Fruit fly (Drosophila melanogaster) whole organism, embryonic: ENCODE measurements around the gene Gr39a.
A peak's percentile ranks its signal among the peaks of the same experiment; 100 is the strongest.

Experiments
- Adf1 ChIP-seq: fragments of 200-800 bp; sonication (Bioruptor generic); IDR thresholded peaks from 2 replicates; pipeline ENCODE4 v1.3.6; 2022; ENCODE audit warnings: missing biosample characterization, missing genetic modification characterization
- CG10431 ChIP-seq: fragments of 200-800 bp; sonication (Bioruptor generic); optimal IDR thresholded peaks from 3 replicates; lab custom pipeline; 2018; ENCODE audit warnings: missing biosample characterization, mild to moderate bottlenecking, missing genetic modification characterization
- CG11504 ChIP-seq: fragments of 200-800 bp; sonication (Bioruptor generic); optimal IDR thresholded peaks from 3 replicates; lab custom pipeline; 2019; ENCODE audit warnings: missing biosample characterization, mild to moderate bottlenecking, missing genetic modification characterization, moderate library complexity
- CG11695 ChIP-seq: fragments of 200-800 bp; sonication (Bioruptor generic); IDR thresholded peaks from 3 replicates; pipeline ENCODE4 v1.3.6; 2022; ENCODE audit warnings: missing biosample characterization, missing genetic modification characterization
- CG1233 ChIP-seq: fragments of 200-800 bp; sonication (Bioruptor generic); optimal IDR thresholded peaks from 4 replicates; lab custom pipeline; 2018; ENCODE audit warnings: missing biosample characterization, mild to moderate bottlenecking, missing genetic modification characterization
- CG12769 ChIP-seq: fragments of 200-800 bp; sonication (Bioruptor generic); optimal IDR thresholded peaks from 2 replicates; lab custom pipeline; 2019; ENCODE audit warnings: missing biosample characterization, mild to moderate bottlenecking, missing genetic modification characterization, moderate library complexity
- CG1529 ChIP-seq: fragments of 200-800 bp; sonication (Bioruptor generic); optimal IDR thresholded peaks from 3 replicates; lab custom pipeline; 2018; ENCODE audit warnings: missing biosample characterization, missing genetic modification characterization
- CG15479 ChIP-seq: fragments of 200-800 bp; sonication (Bioruptor generic); optimal IDR thresholded peaks from 3 replicates; lab custom pipeline; 2019; ENCODE audit warnings: missing biosample characterization, mild to moderate bottlenecking, missing genetic modification characterization, moderate library complexity
- CG1603 ChIP-seq: fragments of 200-800 bp; sonication (Bioruptor generic); optimal IDR thresholded peaks from 2 replicates; lab custom pipeline; 2019; ENCODE audit warnings: missing biosample characterization, mild to moderate bottlenecking, missing genetic modification characterization, moderate library complexity
- CG18011 ChIP-seq: fragments of 200-800 bp; sonication (Bioruptor generic); optimal IDR thresholded peaks from 2 replicates; lab custom pipeline; 2017; ENCODE audit warnings: missing biosample characterization, missing genetic modification characterization, mild to moderate bottlenecking, moderate library complexity, missing genotype
- CG18599 ChIP-seq: fragments of 200-800 bp; sonication (Bioruptor generic); optimal IDR thresholded peaks from 3 replicates; lab custom pipeline; 2017; ENCODE audit warnings: missing biosample characterization, missing genetic modification characterization, mild to moderate bottlenecking, moderate library complexity, missing genetic modification reagents
- CG2678 ChIP-seq: fragments of 200-800 bp; sonication (Bioruptor generic); optimal IDR thresholded peaks from 3 replicates; lab custom pipeline; 2019; ENCODE audit warnings: missing biosample characterization, mild to moderate bottlenecking, missing genetic modification characterization, moderate library complexity
- CG2712 ChIP-seq: fragments of 200-800 bp; optimal IDR thresholded peaks from 3 replicates; lab custom pipeline; 2019; ENCODE audit warnings: missing biosample characterization, mild to moderate bottlenecking, missing genetic modification characterization, moderate library complexity
- CG2889 ChIP-seq: fragments of 200-800 bp; sonication (Bioruptor generic); IDR thresholded peaks from 3 replicates; pipeline ENCODE4 v1.3.6; 2022; ENCODE audit warnings: missing biosample characterization, missing genetic modification characterization
- CG31365 ChIP-seq: fragments of 200-800 bp; sonication (Bioruptor generic); optimal IDR thresholded peaks from 2 replicates; lab custom pipeline; 2018; ENCODE audit warnings: missing biosample characterization, mild to moderate bottlenecking, missing genetic modification characterization
- CG42726 ChIP-seq: fragments of 200-800 bp; sonication (Bioruptor generic); IDR thresholded peaks from 2 replicates; pipeline ENCODE4 v1.3.6; 2022; ENCODE audit warnings: missing biosample characterization, missing genetic modification characterization; ENCODE audit not compliant: partially characterized antibody
- CG6175 ChIP-seq: fragments of 200-800 bp; sonication (Bioruptor generic); IDR thresholded peaks from 3 replicates; pipeline ENCODE4 v1.3.6; 2022; ENCODE audit warnings: missing biosample characterization, missing genetic modification characterization
- CG7987 ChIP-seq: fragments of 200-800 bp; sonication (Bioruptor generic); optimal IDR thresholded peaks from 2 replicates; lab custom pipeline; 2018; ENCODE audit warnings: missing biosample characterization, mild to moderate bottlenecking, missing genetic modification characterization, moderate library complexity
- CG9437 ChIP-seq: fragments of 200-800 bp; sonication (Bioruptor generic); optimal IDR thresholded peaks from 2 replicates; lab custom pipeline; 2018; ENCODE audit warnings: missing biosample characterization, mild to moderate bottlenecking, missing genetic modification characterization
- CTCF ChIP-seq: fragments of 200-800 bp; sonication (Bioruptor generic); optimal IDR thresholded peaks from 2 replicates; lab custom pipeline; 2017; ENCODE audit warnings: missing biosample characterization, mild to moderate bottlenecking, missing genetic modification characterization, moderate library complexity
- Dfd ChIP-seq, 2 experiments: fragments of >200 bp; optimal IDR thresholded peaks; 2 replicates each; lab custom pipeline; 2017; ENCODE audit warnings: missing biosample characterization in 2 of 2, missing genetic modification characterization in 2 of 2
- Drgx ChIP-seq: fragments of 200-800 bp; sonication (Bioruptor generic); IDR thresholded peaks from 2 replicates; pipeline ENCODE4 v1.3.6; 2022; ENCODE audit warnings: missing biosample characterization, missing genetic modification characterization
- Eip74EF ChIP-seq, 2 experiments: fragments of 200-800 bp in 1 of 2; fragments of >200 bp in 1 of 2; sonication (Bioruptor generic) in 1 of 2; optimal IDR thresholded peaks; 2 replicates each; lab custom pipeline; 2017 to 2019; ENCODE audit warnings: missing biosample characterization in 2 of 2, missing genetic modification characterization in 2 of 2, mild to moderate bottlenecking in 1 of 2, moderate library complexity in 1 of 2
- HLH54F ChIP-seq: fragments of 200-800 bp; sonication (Bioruptor generic); optimal IDR thresholded peaks from 3 replicates; lab custom pipeline; 2016; ENCODE audit warnings: missing biosample characterization, missing genetic modification characterization
- HmgZ ChIP-seq: fragments of 200-800 bp; sonication (Bioruptor generic); optimal IDR thresholded peaks from 2 replicates; lab custom pipeline; 2018; ENCODE audit warnings: missing biosample characterization, mild to moderate bottlenecking, missing genetic modification characterization
- Hmr ChIP-seq: fragments of 200-800 bp; sonication (Bioruptor generic); optimal IDR thresholded peaks from 3 replicates; lab custom pipeline; 2017; ENCODE audit warnings: mild to moderate bottlenecking, missing biosample characterization, missing genetic modification reagents, missing genetic modification characterization
- Kr ChIP-seq: fragments of 200-800 bp; sonication (Bioruptor generic); optimal IDR thresholded peaks from 2 replicates; lab custom pipeline; 2017; ENCODE audit warnings: missing biosample characterization, mild to moderate bottlenecking, missing genetic modification characterization
- Med ChIP-seq: fragments of 200-800 bp; sonication (Bioruptor generic); peaks from one replicate; lab custom pipeline; 2016; ENCODE audit warnings: missing biosample characterization, missing genetic modification characterization, mild to moderate bottlenecking, inconsistent platforms, moderate library complexity
- Vsx1 ChIP-seq: fragments of 200-800 bp; sonication (Bioruptor generic); optimal IDR thresholded peaks from 2 replicates; lab custom pipeline; 2017; ENCODE audit warnings: missing biosample characterization, mild to moderate bottlenecking, missing genetic modification characterization, missing genetic modification reagents
- abd-A ChIP-seq: fragments of 200-800 bp; sonication (Bioruptor generic); optimal IDR thresholded peaks from 3 replicates; lab custom pipeline; 2019; ENCODE audit warnings: missing biosample characterization, mild to moderate bottlenecking, missing genetic modification characterization, moderate library complexity
- caup ChIP-seq: fragments of 200-800 bp; sonication (Bioruptor generic); optimal IDR thresholded peaks from 3 replicates; lab custom pipeline; 2017; ENCODE audit warnings: missing biosample characterization, mild to moderate bottlenecking, missing genetic modification characterization, moderate library complexity; ENCODE audit not compliant: severe bottlenecking
- cg ChIP-seq: fragments of 200-800 bp; sonication (Bioruptor generic); optimal IDR thresholded peaks from 3 replicates; lab custom pipeline; 2019; ENCODE audit warnings: missing biosample characterization, mild to moderate bottlenecking, missing genetic modification characterization, moderate library complexity
- chif ChIP-seq, 2 experiments: fragments of 200-800 bp; sonication (Bioruptor generic); optimal IDR thresholded peaks; 3 replicates each; lab custom pipeline; 2016; ENCODE audit warnings: missing biosample characterization in 2 of 2, missing genetic modification characterization in 2 of 2
- crol ChIP-seq: fragments of 200-800 bp; sonication (Bioruptor generic); IDR thresholded peaks from 2 replicates; pipeline ENCODE4 v1.3.6; 2022; ENCODE audit warnings: missing biosample characterization, missing genetic modification characterization
- dan ChIP-seq: fragments of 200-800 bp; sonication (Bioruptor generic); IDR thresholded peaks from 2 replicates; pipeline ENCODE4 v1.3.6; 2022; ENCODE audit warnings: missing biosample characterization, missing genetic modification characterization
- ftz-f1 ChIP-seq: fragments of 200-800 bp; sonication (Bioruptor generic); optimal IDR thresholded peaks from 2 replicates; lab custom pipeline; 2016; ENCODE audit warnings: missing biosample characterization, missing genetic modification characterization
- gcm ChIP-seq: fragments of 200-800 bp; sonication (Bioruptor generic); optimal IDR thresholded peaks from 2 replicates; lab custom pipeline; 2019; ENCODE audit warnings: missing biosample characterization, mild to moderate bottlenecking, missing genetic modification characterization, moderate library complexity
- ken ChIP-seq: fragments of 200-800 bp; sonication (Bioruptor generic); IDR thresholded peaks from 3 replicates; pipeline ENCODE4 v1.3.6; 2022; ENCODE audit warnings: missing biosample characterization, missing genetic modification characterization
- kni ChIP-seq: fragments of 200-800 bp; sonication (Bioruptor generic); optimal IDR thresholded peaks from 3 replicates; lab custom pipeline; 2017; ENCODE audit warnings: mild to moderate bottlenecking, missing biosample characterization, missing genetic modification reagents, missing genetic modification characterization
- lab ChIP-seq: fragments of 200-800 bp; sonication (Bioruptor generic); optimal IDR thresholded peaks from 3 replicates; lab custom pipeline; 2017; ENCODE audit warnings: missing biosample characterization, missing genetic modification characterization, mild to moderate bottlenecking, moderate library complexity, missing genetic modification reagents
- mirr ChIP-seq: fragments of 200-800 bp; sonication (Bioruptor generic); optimal IDR thresholded peaks from 3 replicates; lab custom pipeline; 2018; ENCODE audit warnings: missing biosample characterization, mild to moderate bottlenecking, missing genetic modification characterization
- nerfin-1 ChIP-seq: fragments of 200-800 bp; sonication (Bioruptor generic); optimal IDR thresholded peaks from 3 replicates; lab custom pipeline; 2019; ENCODE audit warnings: missing biosample characterization, mild to moderate bottlenecking, missing genetic modification characterization, moderate library complexity
- pros ChIP-seq: fragments of 200-800 bp; sonication (Bioruptor generic); optimal IDR thresholded peaks from 3 replicates; lab custom pipeline; 2019; ENCODE audit warnings: missing biosample characterization, mild to moderate bottlenecking, missing genetic modification characterization, moderate library complexity
- run ChIP-seq: fragments of 200-800 bp; sonication (Bioruptor generic); optimal IDR thresholded peaks from 3 replicates; lab custom pipeline; 2018; ENCODE audit warnings: missing biosample characterization, mild to moderate bottlenecking, missing genetic modification characterization
- sd ChIP-seq: fragments of 200-800 bp; sonication (Bioruptor generic); optimal IDR thresholded peaks from 3 replicates; lab custom pipeline; 2018; ENCODE audit warnings: missing biosample characterization, mild to moderate bottlenecking, missing genetic modification characterization, moderate library complexity
- stc ChIP-seq: fragments of 200-800 bp; sonication (Bioruptor generic); IDR thresholded peaks from 2 replicates; pipeline ENCODE4 v1.3.6; 2022; ENCODE audit warnings: missing biosample characterization, missing genetic modification characterization
- tap ChIP-seq: fragments of 200-800 bp; optimal IDR thresholded peaks from 3 replicates; lab custom pipeline; 2019; ENCODE audit warnings: missing biosample characterization, mild to moderate bottlenecking, missing genetic modification characterization, moderate library complexity
- ttk ChIP-seq: fragments of 200-800 bp; sonication (Bioruptor generic); IDR thresholded peaks from 2 replicates; pipeline ENCODE4 v2.1.2; 2022; ENCODE audit warnings: missing biosample characterization, missing genetic modification characterization
- tx ChIP-seq: fragments of 200-800 bp; sonication (Bioruptor generic); optimal IDR thresholded peaks from 2 replicates; lab custom pipeline; 2016; ENCODE audit warnings: missing biosample characterization, missing genetic modification characterization

The Gr39a gene

dm6 chr2L:21324438-21324890 is 33.9 kb downstream of the Gr39a start (continued):
- TF ChIP-seq CG12769 (tag; lab: Kevin White, UChicago) (peak; percentile 60), caup (GFP tag; lab: Kevin White, UChicago) (peak; percentile 12), CG18599 (GFP tag; lab: Kevin White, UChicago) (peak; percentile 31), kni (GFP tag; lab: Kevin White, UChicago) (no peak), CG2678 (tag; lab: Kevin White, UChicago) (peak; percentile 14), tx (GFP tag; lab: Kevin White, UChicago) (no peak), CG2712 (peak; percentile 10), chif (GFP tag; optimal IDR thresholded peaks at IDR 0.05; lab: Kevin White, UChicago) (peak in 1 of 2 experiments; percentile 6), tap (tag; lab: Kevin White, UChicago) (peak; percentile 65), CG15479 (GFP tag; lab: Kevin White, UChicago) (peak; percentile 34), pros (GFP tag; lab: Kevin White, UChicago) (peak; percentile 76), CTCF (GFP tag; lab: Kevin White, UChicago) (peak; percentile 10), CG9437 (GFP tag; lab: Kevin White, UChicago) (peak; percentile 36), CG11695 (no peak), dan (GFP tag; lab: Robert Waterston, UW) (no peak), HLH54F (GFP tag; lab: Kevin White, UChicago) (no peak), CG18011 (GFP tag; lab: Kevin White, UChicago) (peak; percentile 59), run (tag; lab: Kevin White, UChicago) (peak; percentile 1), ttk (GFP tag; lab: Robert Waterston, UW) (no peak), Dfd (GFP tag; optimal IDR thresholded peaks at IDR 0.05; lab: Kevin White, UChicago) (no peak), ftz-f1 (peak; percentile 52), nerfin-1 (tag; lab: Kevin White, UChicago) (peak; percentile 10), Eip74EF (GFP tag; optimal IDR thresholded peaks at IDR 0.05; lab: Kevin White, UChicago) (peak in 1 of 2 experiments; percentile 28), CG1529 (peak; percentile 1), CG11504 (peak; percentile 44), CG10431 (GFP tag; lab: Kevin White, UChicago) (peak; percentile 8), ken (GFP tag; lab: Robert Waterston, UW) (no peak), Drgx (GFP tag; lab: Robert Waterston, UW) (no peak), HmgZ (tag; lab: Kevin White, UChicago) (peak; percentile 13), Kr (GFP tag; lab: Kevin White, UChicago) (peak; percentile 7), gcm (GFP tag; lab: Kevin White, UChicago) (peak; percentile 73), mirr (GFP tag; lab: Kevin White, UChicago) (peak; percentile 51), Med (peak; percentile 55), cg (GFP tag; lab: Kevin White, UChicago) (peak; percentile 54), CG7987 (peak; percentile 28), Vsx1 (peak; percentile 18), CG1233 (GFP tag; lab: Kevin White, UChicago) (peak; percentile 11), Adf1 (GFP tag; lab: Robert Waterston, UW) (peak; percentile 51; the same call in 1 of the 2 replicates), stc (GFP tag; lab: Robert Waterston, UW) (0 out of 2 replicates have a peak, but pooled peaks have one; percentile 45), lab (GFP tag; lab: Kevin White, UChicago) (peak; percentile 44), CG42726 (GFP tag; lab: Robert Waterston, UW) (no peak), abd-A (tag; lab: Kevin White, UChicago) (peak; percentile 69), sd (tag; lab: Kevin White, UChicago) (peak; percentile 71), Hmr (peak; percentile 42), CG2889 (GFP tag; lab: Robert Waterston, UW) (no peak), CG31365 (tag; lab: Kevin White, UChicago) (peak; percentile 90), crol (peak; percentile 94; the same call in 1 of the 2 replicates), CG6175 (GFP tag; lab: Robert Waterston, UW) (0 out of 3 replicates have a peak, but pooled peaks have one; percentile 32), CG1603 (tag; lab: Kevin White, UChicago) (peak; percentile 24)
